Fruit fly (Drosophila melanogaster) ovary, adult (tissue): Measurements from ENCODE around the gene TrxT.

Experiments used
- CG17801 ChIP-seq: fragments of 200-800 bp; optimal IDR thresholded peaks from 2 replicates; lab custom pipeline; 2019; ENCODE audit warnings: missing biosample characterization, mild to moderate bottlenecking, missing genetic modification characterization, moderate library complexity; ENCODE audit not compliant: partially characterized antibody

The TrxT gene

dm6 chrX:5307317-5307716 lies 4.4 kb downstream of the TrxT start, which contains the start of gene CG17764:
Gene CG17764 (minus strand): TSS chrX:5307417.
- no peak for TF ChIP-seq CG17801 (GFP tag; lab: Kevin White, UChicago)

dm6 chrX:5305591-5305990 lies 6.1 kb downstream of the TrxT start, which contains the start of gene CG3323:
Gene CG3323 (minus strand): TSS chrX:5305691.
- no peak for TF ChIP-seq CG17801 (GFP tag; lab: Kevin White, UChicago)

- no peak for TF ChIP-seq CG17801 (GFP tag; lab: Kevin White, UChicago)
Observed at dm6 chrX:5300623-5301283, 10.9 kb downstream of the TrxT start.

- no peak for TF ChIP-seq CG17801 (GFP tag; lab: Kevin White, UChicago)
Observed at dm6 chrX:5299957-5300356, 11.7 kb downstream of the TrxT start.

- no peak for TF ChIP-seq CG17801 (GFP tag; lab: Kevin White, UChicago)
Observed at dm6 chrX:5295766-5296165, 15.9 kb downstream of the TrxT start, which contains the start of gene CG42749. Gene CG42749 (plus strand): TSS chrX:5296066.

dm6 chrX:5293141-5293540 lies 18.5 kb downstream of the TrxT start:
- no peak for TF ChIP-seq CG17801 (GFP tag; lab: Kevin White, UChicago)

dm6 chrX:5289692-5290091 lies 22.0 kb downstream of the TrxT start:
- TF ChIP-seq CG17801 (GFP tag; lab: Kevin White, UChicago): no peak

- no peak for TF ChIP-seq CG17801 (GFP tag; lab: Kevin White, UChicago)
Observed at dm6 chrX:5286513-5286912, 25.2 kb downstream of the TrxT start.

- no peak for TF ChIP-seq CG17801 (GFP tag; lab: Kevin White, UChicago)
Observed at dm6 chrX:5285835-5286234, 25.9 kb downstream of the TrxT start.
